Worm (Caenorhabditis elegans) whole organism, L3 larva: ENCODE data around the gene T24H10.1.

Experiments
- aly-2 ChIP-seq: fragments of 150-350 bp; optimal IDR thresholded peaks from 2 replicates; lab custom pipeline; 2014; ENCODE audit warnings: missing biosample characterization, missing genetic modification characterization
- ceh-82 ChIP-seq: fragments of 150-350 bp; optimal IDR thresholded peaks from 2 replicates; lab custom pipeline; 2014; ENCODE audit warnings: missing biosample characterization, missing genetic modification characterization
- elt-2 ChIP-seq: sonication (generic microtip); optimal IDR thresholded peaks from 2 replicates; lab custom pipeline; 2016; ENCODE audit warnings: missing genetic modification reagents, mild to moderate bottlenecking, missing genetic modification characterization, missing compliant biosample characterization
- fkh-10 ChIP-seq: sonication (generic microtip); optimal IDR thresholded peaks from 2 replicates; lab custom pipeline; 2017; ENCODE audit warnings: missing biosample characterization, missing genetic modification reagents, missing genetic modification characterization
- fkh-2 ChIP-seq: fragments of 150-350 bp; optimal IDR thresholded peaks from 2 replicates; lab custom pipeline; 2014; ENCODE audit warnings: missing biosample characterization, missing genetic modification reagents, missing genetic modification characterization
- fos-1 ChIP-seq: fragments of 150-350 bp; optimal IDR thresholded peaks from 2 replicates; lab custom pipeline; 2014; ENCODE audit warnings: missing biosample characterization, missing genetic modification characterization
- jun-1 ChIP-seq: fragments of 150-350 bp; optimal IDR thresholded peaks from 2 replicates; lab custom pipeline; 2014; ENCODE audit warnings: missing biosample characterization, missing genetic modification reagents, missing genetic modification characterization
- unc-62 ChIP-seq: fragments of 150-350 bp; sonication (generic microtip); optimal IDR thresholded peaks from 4 replicates; lab custom pipeline; 2014; ENCODE audit warnings: missing biosample characterization, missing genetic modification reagents, missing genetic modification characterization

ce11 chrII:9120813-9121554 lies 21.8 kb downstream of the T24H10.1 start:
- TF ChIP-seq fos-1 (tag; lab: Kevin White, UChicago) (no peak), unc-62 (GFP tag; lab: Kevin White, UChicago) (no peak), jun-1 (no peak), aly-2 (tag; lab: Kevin White, UChicago) (no peak), ceh-82 (no peak), fkh-10 (GFP tag; lab: Kevin White, UChicago) (no peak), elt-2 (tag; lab: Kevin White, UChicago) (no peak), fkh-2 (tag; lab: Kevin White, UChicago) (no peak)
